In the genomic region with DNA sequence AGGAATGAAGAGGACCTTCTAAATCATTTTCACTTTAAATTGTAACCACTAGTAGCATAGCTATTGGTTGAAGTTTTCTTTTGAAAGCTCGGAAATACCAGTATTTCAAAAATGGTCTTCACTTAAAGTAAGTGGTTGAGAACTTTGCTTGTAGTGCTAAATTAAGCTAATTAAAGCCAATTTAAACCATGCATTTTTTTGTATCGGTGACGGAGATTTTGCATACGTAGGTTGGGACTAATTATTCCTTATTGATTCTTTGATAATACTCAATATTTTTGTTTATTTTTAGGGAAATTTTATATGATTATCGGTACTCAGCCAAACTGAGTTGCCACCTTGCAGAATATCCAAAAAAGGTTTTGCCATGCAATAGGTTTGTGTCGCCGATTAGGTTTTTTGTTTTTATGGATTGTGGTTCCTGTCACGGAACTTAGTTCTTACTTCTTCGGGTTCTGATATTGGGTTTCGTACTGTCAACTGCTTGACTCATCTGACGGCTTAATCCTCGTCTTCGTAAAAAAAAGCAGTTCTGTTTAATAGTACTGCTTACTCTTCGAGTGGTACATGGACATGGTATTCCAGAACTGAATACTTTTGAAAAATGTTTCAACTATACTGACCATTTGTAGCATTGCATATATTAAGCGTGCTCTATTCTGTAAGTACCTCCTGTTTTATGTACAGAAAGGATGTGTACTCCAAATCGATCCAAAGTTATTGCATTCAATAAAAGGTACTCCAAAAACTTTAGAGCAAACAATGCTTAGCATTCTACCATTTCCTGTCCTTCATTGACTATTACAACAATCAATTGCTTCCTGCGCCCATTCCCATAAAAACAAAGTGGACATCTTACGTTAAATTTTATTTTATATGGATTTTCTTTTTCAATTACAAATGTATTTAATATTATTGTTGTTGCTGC, we compare ENCODE assay signal across 1 fruit fly cellular context.
TF ChIP-seq lines count a peak whose summit lies in the region.

No protein-coding gene starts in this region.

TF ChIP-seq in whole organism, embryonic, 481 proteins besides CTCF, POLR2A, EP300 and RAD21 (continued from another document):
- TF ChIP-seq Dek (tag; optimal IDR thresholded peaks at IDR 0.05; lab: Kevin White, UChicago): peak; percentile 35
- TF ChIP-seq CG14710 (tag; optimal IDR thresholded peaks at IDR 0.05; lab: Kevin White, UChicago): peak; percentile 57
- TF ChIP-seq CG15601 (tag; optimal IDR thresholded peaks at IDR 0.05; lab: Kevin White, UChicago): peak; percentile 16
- TF ChIP-seq CG1603 (tag; optimal IDR thresholded peaks at IDR 0.05; lab: Kevin White, UChicago): peak; percentile 31
- peak; percentile 47 for TF ChIP-seq CG3847 (GFP tag; IDR thresholded peaks at IDR 0.05; lab: Robert Waterston, UW)
- TF ChIP-seq Ets97D (GFP tag; optimal IDR thresholded peaks at IDR 0.05; lab: Kevin White, UChicago): peak; percentile 69
- peak; percentile 52 for TF ChIP-seq trem (tag; optimal IDR thresholded peaks at IDR 0.05; lab: Kevin White, UChicago)
- TF ChIP-seq GATAe (GFP tag; conservative IDR thresholded peaks at IDR 0.05; lab: Robert Waterston, UW): no peak
- TF ChIP-seq BEAF-32 (GFP tag; optimal IDR thresholded peaks at IDR 0.05; lab: Kevin White, UChicago): peak; percentile 46
- no peak for TF ChIP-seq cas (GFP tag; IDR thresholded peaks at IDR 0.05; lab: Robert Waterston, UW)
- TF ChIP-seq CG9609 (GFP tag; optimal IDR thresholded peaks at IDR 0.05; lab: Kevin White, UChicago): peak; percentile 54
- TF ChIP-seq row (GFP tag; IDR thresholded peaks at IDR 0.05; lab: Robert Waterston, UW): no peak
- TF ChIP-seq CG1792 (GFP tag; optimal IDR thresholded peaks at IDR 0.05; lab: Kevin White, UChicago): no peak
- TF ChIP-seq slbo (GFP tag; IDR thresholded peaks at IDR 0.05; lab: Robert Waterston, UW): peak; percentile 29; the same call in 1 of the 2 replicates
- TF ChIP-seq chm (GFP tag; IDR thresholded peaks at IDR 0.05; lab: Robert Waterston, UW): 0 out of 2 replicates have a peak, but pooled peaks have one; percentile 30
- TF ChIP-seq Sry-β (GFP tag; optimal IDR thresholded peaks at IDR 0.05; lab: Kevin White, UChicago): no peak
- TF ChIP-seq CG34224 (GFP tag; IDR thresholded peaks at IDR 0.05; lab: Robert Waterston, UW; ENCODE audit: partially characterized antibody): no peak
- TF ChIP-seq CG13287 (GFP tag; IDR thresholded peaks at IDR 0.05; lab: Robert Waterston, UW; ENCODE audit: partially characterized antibody): peak; percentile 8; the same call in 1 of the 2 replicates
- peak; percentile 51; the same call in 1 of the 3 replicates for TF ChIP-seq Opbp (GFP tag; IDR thresholded peaks at IDR 0.05; lab: Robert Waterston, UW; ENCODE audit: partially characterized antibody)
- no peak for TF ChIP-seq en (GFP tag; optimal IDR thresholded peaks at IDR 0.05; lab: Kevin White, UChicago)
- TF ChIP-seq HLH54F (GFP tag; optimal IDR thresholded peaks at IDR 0.05; lab: Kevin White, UChicago): peak; percentile 8
- peak in 1 of 2 experiments; percentile 34 for TF ChIP-seq eve (GFP tag; optimal IDR thresholded peaks at IDR 0.05; lab: Kevin White, UChicago)
- TF ChIP-seq CG16813 (GFP tag; IDR thresholded peaks at IDR 0.05; lab: Robert Waterston, UW; ENCODE audit: partially characterized antibody): 0 out of 3 replicates have a peak, but pooled peaks have one; percentile 24
- TF ChIP-seq Lhr (GFP tag; optimal IDR thresholded peaks at IDR 0.05; lab: Kevin White, UChicago): peak; percentile 95
- TF ChIP-seq Vsx1 (GFP tag; optimal IDR thresholded peaks at IDR 0.05; lab: Kevin White, UChicago): peak; percentile 96
- peak; percentile 85 for TF ChIP-seq CG8290 (GFP tag; optimal IDR thresholded peaks at IDR 0.05; lab: Kevin White, UChicago)
- TF ChIP-seq CG8290 (tag; optimal IDR thresholded peaks at IDR 0.05; lab: Kevin White, UChicago): peak; percentile 9 to 89
- TF ChIP-seq CG12659 (GFP tag; optimal IDR thresholded peaks at IDR 0.05; lab: Kevin White, UChicago): peak; percentile 2
- TF ChIP-seq CG4404 (GFP tag; IDR thresholded peaks at IDR 0.05; lab: Robert Waterston, UW): no peak
- TF ChIP-seq her (GFP tag; optimal IDR thresholded peaks at IDR 0.05; lab: Kevin White, UChicago): peak; percentile 29
- peak; percentile 84 for TF ChIP-seq Ets65A (GFP tag; lab: Kevin White, UChicago)
- peak; percentile 18 for TF ChIP-seq sug (tag; optimal IDR thresholded peaks at IDR 0.05; lab: Kevin White, UChicago)
- no peak for TF ChIP-seq Max (GFP tag; optimal IDR thresholded peaks at IDR 0.05; lab: Kevin White, UChicago)
- no peak for TF ChIP-seq CG32532 (GFP tag; IDR thresholded peaks at IDR 0.05; lab: Robert Waterston, UW)
- TF ChIP-seq HLH3B (GFP tag; IDR thresholded peaks at IDR 0.05; lab: Robert Waterston, UW): no peak
- peak; percentile 44; the same call in 1 of the 3 replicates for TF ChIP-seq Dbx (GFP tag; IDR thresholded peaks at IDR 0.05; lab: Robert Waterston, UW)
- peak; percentile 19 for TF ChIP-seq CG15514 (GFP tag; optimal IDR thresholded peaks at IDR 0.05; lab: Kevin White, UChicago)
- no peak for TF ChIP-seq cwo (GFP tag; optimal IDR thresholded peaks at IDR 0.05; lab: Kevin White, UChicago)
- peak; percentile 44 for TF ChIP-seq nmo (GFP tag; optimal IDR thresholded peaks at IDR 0.05; lab: Kevin White, UChicago)
- TF ChIP-seq ATbp (GFP tag; optimal IDR thresholded peaks at IDR 0.05; lab: Kevin White, UChicago): no peak
- peak; percentile 62 for TF ChIP-seq CG13894 (tag; optimal IDR thresholded peaks at IDR 0.05; lab: Kevin White, UChicago)
- TF ChIP-seq phol (tag; optimal IDR thresholded peaks at IDR 0.05; lab: Kevin White, UChicago): peak; percentile 40
- TF ChIP-seq gfzf (GFP tag; optimal IDR thresholded peaks at IDR 0.05; lab: Kevin White, UChicago): peak; percentile 66
- no peak for TF ChIP-seq CG5953 (GFP tag; IDR thresholded peaks at IDR 0.05; lab: Robert Waterston, UW)
- peak; percentile 96 for TF ChIP-seq CG2199 (GFP tag; IDR thresholded peaks at IDR 0.05; lab: Robert Waterston, UW)
- peak; percentile 31 for TF ChIP-seq CG12769 (tag; optimal IDR thresholded peaks at IDR 0.05; lab: Kevin White, UChicago)
- TF ChIP-seq Pdp1 (GFP tag; optimal IDR thresholded peaks at IDR 0.05; lab: Kevin White, UChicago): peak in 1 of 2 experiments; percentile 9
- TF ChIP-seq Dfd (GFP tag; optimal IDR thresholded peaks at IDR 0.05; lab: Kevin White, UChicago): peak in 1 of 2 experiments; percentile 83
- peak; percentile 29 for TF ChIP-seq CG10267 (tag; optimal IDR thresholded peaks at IDR 0.05; lab: Kevin White, UChicago)
- TF ChIP-seq CG17361 (GFP tag; IDR thresholded peaks at IDR 0.05; lab: Robert Waterston, UW): 0 out of 3 replicates have a peak, but pooled peaks have one; percentile 7
- no peak for TF ChIP-seq CG14014 (GFP tag; IDR thresholded peaks at IDR 0.05; lab: Robert Waterston, UW)
- TF ChIP-seq CG4282 (GFP tag; optimal IDR thresholded peaks at IDR 0.05; lab: Kevin White, UChicago): peak; percentile 18
- peak; percentile 69 for TF ChIP-seq HmgZ (tag; optimal IDR thresholded peaks at IDR 0.05; lab: Kevin White, UChicago)
- TF ChIP-seq sob (GFP tag; IDR thresholded peaks at IDR 0.05; lab: Robert Waterston, UW): peak; percentile 51; the same call in 1 of the 2 replicates
- peak; percentile 29 for TF ChIP-seq CG9876 (GFP tag; optimal IDR thresholded peaks at IDR 0.05; lab: Kevin White, UChicago)
- no peak for TF ChIP-seq unpg (GFP tag; optimal IDR thresholded peaks at IDR 0.05; lab: Kevin White, UChicago)
- no peak for TF ChIP-seq CG6654 (GFP tag; optimal IDR thresholded peaks at IDR 0.05; lab: Kevin White, UChicago)
- TF ChIP-seq CG42726 (GFP tag; IDR thresholded peaks at IDR 0.05; lab: Robert Waterston, UW; ENCODE audit: partially characterized antibody): peak; percentile 79; the same call in 1 of the 2 replicates
- peak; percentile 88 for TF ChIP-seq bcd (GFP tag; optimal IDR thresholded peaks at IDR 0.05; lab: Kevin White, UChicago)
- TF ChIP-seq pzg (GFP tag; optimal IDR thresholded peaks at IDR 0.05; lab: Kevin White, UChicago): peak; percentile 45
- TF ChIP-seq CG33213 (GFP tag; optimal IDR thresholded peaks at IDR 0.05; lab: Kevin White, UChicago): peak; percentile 52
- no peak for TF ChIP-seq BtbVII (GFP tag; optimal IDR thresholded peaks at IDR 0.05; lab: Kevin White, UChicago)
- peak; percentile 33 for TF ChIP-seq CG3163 (GFP tag; optimal IDR thresholded peaks at IDR 0.05; lab: Kevin White, UChicago)
- peak; percentile 83 for TF ChIP-seq stwl (tag; optimal IDR thresholded peaks at IDR 0.05; lab: Kevin White, UChicago)
- no peak for TF ChIP-seq zfh1 (GFP tag; IDR thresholded peaks at IDR 0.05; lab: Robert Waterston, UW)
- no peak for TF ChIP-seq D (optimal IDR thresholded peaks at IDR 0.05; lab: Kevin White, UChicago)
- no peak for TF ChIP-seq D (GFP tag; optimal IDR thresholded peaks at IDR 0.05; lab: Kevin White, UChicago)
- no peak for TF ChIP-seq CG7987 (GFP tag; optimal IDR thresholded peaks at IDR 0.05; lab: Kevin White, UChicago)
- TF ChIP-seq Med (GFP tag; lab: Kevin White, UChicago): peak; percentile 74
- peak; percentile 61 for TF ChIP-seq Dp (GFP tag; optimal IDR thresholded peaks at IDR 0.05; lab: Kevin White, UChicago)
- TF ChIP-seq CG2202 (tag; optimal IDR thresholded peaks at IDR 0.05; lab: Kevin White, UChicago): no peak
- TF ChIP-seq CG6689 (GFP tag; IDR thresholded peaks at IDR 0.05; lab: Robert Waterston, UW): no peak
- TF ChIP-seq amos (GFP tag; IDR thresholded peaks at IDR 0.05; lab: Robert Waterston, UW; ENCODE audit: partially characterized antibody): peak; percentile 53
- no peak for TF ChIP-seq CG34376 (GFP tag; optimal IDR thresholded peaks at IDR 0.05; lab: Kevin White, UChicago)
- peak; percentile 54 for TF ChIP-seq E2f2 (GFP tag; IDR thresholded peaks at IDR 0.05; lab: Robert Waterston, UW)
- TF ChIP-seq CG2116 (GFP tag; optimal IDR thresholded peaks at IDR 0.05; lab: Kevin White, UChicago): peak; percentile 51
- TF ChIP-seq Abd-B (GFP tag; optimal IDR thresholded peaks at IDR 0.05; lab: Kevin White, UChicago): peak; percentile 63
- TF ChIP-seq CG11560 (tag; IDR thresholded peaks at IDR 0.05; lab: Robert Waterston, UW): peak; percentile 33; the same call in 1 of the 3 replicates
- peak; percentile 34 for TF ChIP-seq Jarid2 (GFP tag; optimal IDR thresholded peaks at IDR 0.05; lab: Kevin White, UChicago)
- TF ChIP-seq p53 (GFP tag; optimal IDR thresholded peaks at IDR 0.05; lab: Kevin White, UChicago): peak; percentile 45
- TF ChIP-seq C15 (GFP tag; IDR thresholded peaks at IDR 0.05; lab: Robert Waterston, UW): no peak
- TF ChIP-seq insv (GFP tag; optimal IDR thresholded peaks at IDR 0.05; lab: Kevin White, UChicago): peak in 1 of 2 experiments; percentile 59
- TF ChIP-seq Ssrp (tag; optimal IDR thresholded peaks at IDR 0.05; lab: Kevin White, UChicago): peak; percentile 15
- TF ChIP-seq Hmr (GFP tag; optimal IDR thresholded peaks at IDR 0.05; lab: Kevin White, UChicago): peak; percentile 64
- TF ChIP-seq da (GFP tag; optimal IDR thresholded peaks at IDR 0.05; lab: Kevin White, UChicago): no peak
- TF ChIP-seq CG16815 (GFP tag; optimal IDR thresholded peaks at IDR 0.05; lab: Kevin White, UChicago): no peak
- TF ChIP-seq jumu (GFP tag; optimal IDR thresholded peaks at IDR 0.05; lab: Kevin White, UChicago): peak; percentile 0
- TF ChIP-seq Doc3 (GFP tag; IDR thresholded peaks at IDR 0.05; lab: Robert Waterston, UW; ENCODE audit: partially characterized antibody): no peak
- TF ChIP-seq chif (GFP tag; optimal IDR thresholded peaks at IDR 0.05; lab: Kevin White, UChicago): peak in 1 of 2 experiments; percentile 10
- peak; percentile 20 for TF ChIP-seq pho (GFP tag; optimal IDR thresholded peaks at IDR 0.05; lab: Kevin White, UChicago)
- TF ChIP-seq CG11504 (tag; optimal IDR thresholded peaks at IDR 0.05; lab: Kevin White, UChicago): peak; percentile 44
- no peak for TF ChIP-seq Lim3 (GFP tag; IDR thresholded peaks at IDR 0.05; lab: Robert Waterston, UW)
- TF ChIP-seq pita (GFP tag; optimal IDR thresholded peaks at IDR 0.05; lab: Kevin White, UChicago): peak; percentile 99
- TF ChIP-seq Eip74EF (GFP tag; optimal IDR thresholded peaks at IDR 0.05; lab: Kevin White, UChicago): peak in 1 of 2 experiments; percentile 75
- peak; percentile 22 for TF ChIP-seq Dip3 (GFP tag; optimal IDR thresholded peaks at IDR 0.05; lab: Kevin White, UChicago)
- TF ChIP-seq CG13624 (GFP tag; optimal IDR thresholded peaks at IDR 0.05; lab: Kevin White, UChicago): peak; percentile 22
- TF ChIP-seq Ptx1 (GFP tag; IDR thresholded peaks at IDR 0.05; lab: Robert Waterston, UW): peak; percentile 46; the same call in 1 of the 2 replicates
- peak; percentile 22 for TF ChIP-seq CG12391 (tag; optimal IDR thresholded peaks at IDR 0.05; lab: Kevin White, UChicago)
- TF ChIP-seq ken (GFP tag; IDR thresholded peaks at IDR 0.05; lab: Robert Waterston, UW): 0 out of 3 replicates have a peak, but pooled peaks have one; percentile 40
- TF ChIP-seq CG12071 (GFP tag; optimal IDR thresholded peaks at IDR 0.05; lab: Kevin White, UChicago): no peak
- TF ChIP-seq knrl (GFP tag; IDR thresholded peaks at IDR 0.05; lab: Robert Waterston, UW; ENCODE audit: partially characterized antibody): peak; percentile 58; the same call in 2 of the 3 replicates
- peak; percentile 13 for TF ChIP-seq CG14965 (GFP tag; optimal IDR thresholded peaks at IDR 0.05; lab: Kevin White, UChicago; ENCODE audit: borderline replicate concordance)
- no peak for TF ChIP-seq kah (GFP tag; optimal IDR thresholded peaks at IDR 0.05; lab: Kevin White, UChicago)
- peak; percentile 87 for TF ChIP-seq hkb (optimal IDR thresholded peaks at IDR 0.05; lab: Kevin White, UChicago)
- no peak for TF ChIP-seq hkb (GFP tag; IDR thresholded peaks at IDR 0.05; lab: Robert Waterston, UW)
- TF ChIP-seq CG17186 (GFP tag; optimal IDR thresholded peaks at IDR 0.05; lab: Kevin White, UChicago): no peak
- no peak for TF ChIP-seq Gug (GFP tag; IDR thresholded peaks at IDR 0.05; lab: Robert Waterston, UW)
- TF ChIP-seq CG12155 (GFP tag; optimal IDR thresholded peaks at IDR 0.05; lab: Kevin White, UChicago): peak; percentile 8
- peak; percentile 47 for TF ChIP-seq CoRest (tag; optimal IDR thresholded peaks at IDR 0.05; lab: Kevin White, UChicago)
- TF ChIP-seq CG6791 (GFP tag; IDR thresholded peaks at IDR 0.05; lab: Robert Waterston, UW; ENCODE audit: partially characterized antibody): peak; percentile 58; the same call in 1 of the 3 replicates
- TF ChIP-seq oc (tag; optimal IDR thresholded peaks at IDR 0.05; lab: Kevin White, UChicago): peak; percentile 71
- TF ChIP-seq CG8478 (optimal IDR thresholded peaks at IDR 0.05; lab: Kevin White, UChicago): peak; percentile 92
